Fruit fly (Drosophila melanogaster) whole organism, embryonic: Measurements from ENCODE around the gene CG14636.

Experiments used
- C15 ChIP-seq: fragments of 200-800 bp; sonication (Bioruptor generic); IDR thresholded peaks from 3 replicates; pipeline ENCODE4 v1.3.6; 2022; ENCODE audit warnings: missing biosample characterization, missing genetic modification characterization
- CG10209 ChIP-seq: fragments of 200-800 bp; sonication (Bioruptor generic); optimal IDR thresholded peaks from 3 replicates; lab custom pipeline; 2017; ENCODE audit warnings: missing biosample characterization, mild to moderate bottlenecking, missing genetic modification characterization, missing genetic modification reagents
- CG10959 ChIP-seq: fragments of 200-800 bp; sonication (Bioruptor generic); IDR thresholded peaks from 2 replicates; pipeline ENCODE4 v1.3.6; 2022; ENCODE audit warnings: missing biosample characterization, missing genetic modification characterization
- CG11560 ChIP-seq: fragments of 200-800 bp; sonication (Bioruptor generic); IDR thresholded peaks from 3 replicates; pipeline ENCODE4 v1.3.6; 2022; ENCODE audit warnings: missing biosample characterization, missing genetic modification characterization
- CG12219 ChIP-seq: fragments of 200-800 bp; sonication (Bioruptor generic); optimal IDR thresholded peaks from 3 replicates; lab custom pipeline; 2018; ENCODE audit warnings: missing biosample characterization, mild to moderate bottlenecking, missing genetic modification characterization
- CG12744 ChIP-seq: fragments of 200-800 bp; sonication (Bioruptor generic); optimal IDR thresholded peaks from 2 replicates; lab custom pipeline; 2016; ENCODE audit warnings: missing biosample characterization, missing genetic modification characterization
- CG15601 ChIP-seq: fragments of 200-800 bp; sonication (Bioruptor generic); optimal IDR thresholded peaks from 3 replicates; lab custom pipeline; 2019; ENCODE audit warnings: missing biosample characterization, mild to moderate bottlenecking, missing genetic modification characterization, moderate library complexity
- CG15696 ChIP-seq: fragments of 200-800 bp; sonication (Bioruptor generic); optimal IDR thresholded peaks from 2 replicates; lab custom pipeline; 2019; ENCODE audit warnings: missing biosample characterization, mild to moderate bottlenecking, missing genetic modification characterization, moderate library complexity
- CG1602 ChIP-seq: fragments of 200-800 bp; sonication (Bioruptor generic); optimal IDR thresholded peaks from 3 replicates; lab custom pipeline; 2016; ENCODE audit warnings: missing biosample characterization, missing genetic modification characterization
- CG16813 ChIP-seq: fragments of 200-800 bp; sonication (Bioruptor generic); IDR thresholded peaks from 3 replicates; pipeline ENCODE4 v1.3.6; 2022; ENCODE audit warnings: missing biosample characterization, missing genetic modification characterization; ENCODE audit not compliant: partially characterized antibody
- CG17568 ChIP-seq: fragments of 200-800 bp; sonication (Bioruptor generic); optimal IDR thresholded peaks from 2 replicates; lab custom pipeline; 2018; ENCODE audit warnings: missing biosample characterization, mild to moderate bottlenecking, missing genetic modification characterization, moderate library complexity
- CG17912 ChIP-seq: fragments of 200-800 bp; sonication (Bioruptor generic); optimal IDR thresholded peaks from 2 replicates; lab custom pipeline; 2018; ENCODE audit warnings: missing biosample characterization, mild to moderate bottlenecking, missing genetic modification characterization
- CG33213 ChIP-seq: fragments of 200-800 bp; sonication (Bioruptor generic); optimal IDR thresholded peaks from 3 replicates; lab custom pipeline; 2016; ENCODE audit warnings: missing biosample characterization, missing genetic modification characterization
- CG34376 ChIP-seq: fragments of 200-800 bp; sonication (Bioruptor generic); optimal IDR thresholded peaks from 2 replicates; lab custom pipeline; 2018; ENCODE audit warnings: missing biosample characterization, mild to moderate bottlenecking, missing genetic modification characterization
- CG3847 ChIP-seq: fragments of 200-800 bp; sonication (Bioruptor generic); IDR thresholded peaks from 2 replicates; pipeline ENCODE4 v1.3.6; 2022; ENCODE audit warnings: missing biosample characterization, missing genetic modification characterization
- CG4854 ChIP-seq: fragments of 200-800 bp; sonication (Bioruptor generic); optimal IDR thresholded peaks from 2 replicates; lab custom pipeline; 2016; ENCODE audit warnings: missing biosample characterization, missing genetic modification characterization, inconsistent platforms
- CG6689 ChIP-seq: fragments of 200-800 bp; sonication (Bioruptor generic); IDR thresholded peaks from 2 replicates; pipeline ENCODE4 v1.3.6; 2022; ENCODE audit warnings: missing biosample characterization, missing genetic modification characterization
- CG7786 ChIP-seq: fragments of 200-800 bp; sonication (Bioruptor generic); optimal IDR thresholded peaks from 2 replicates; lab custom pipeline; 2016; ENCODE audit warnings: missing biosample characterization, missing genetic modification characterization
- CG7839 ChIP-seq: fragments of 200-800 bp; sonication (Bioruptor generic); optimal IDR thresholded peaks from 3 replicates; lab custom pipeline; 2018; ENCODE audit warnings: missing biosample characterization, mild to moderate bottlenecking, missing genetic modification characterization, moderate library complexity
- CG7963 ChIP-seq: fragments of 200-800 bp; sonication (Bioruptor generic); IDR thresholded peaks from 3 replicates; pipeline ENCODE4 v1.3.6; 2022; ENCODE audit warnings: missing biosample characterization, missing genetic modification characterization; ENCODE audit not compliant: partially characterized antibody
- CG9797 ChIP-seq: fragments of 200-800 bp; sonication (Bioruptor generic); optimal IDR thresholded peaks from 3 replicates; lab custom pipeline; 2018; ENCODE audit warnings: missing biosample characterization, mild to moderate bottlenecking, missing genetic modification characterization
- Dbx ChIP-seq: fragments of 200-800 bp; sonication (Bioruptor generic); IDR thresholded peaks from 3 replicates; pipeline ENCODE4 v1.3.6; 2022; ENCODE audit warnings: missing biosample characterization, missing genetic modification characterization
- Dll ChIP-seq: fragments of 200-800 bp; sonication (Bioruptor generic); IDR thresholded peaks from 4 replicates; pipeline ENCODE4 v1.3.6; 2022; ENCODE audit warnings: missing biosample characterization, missing genetic modification characterization; ENCODE audit not compliant: partially characterized antibody
- Elba2 ChIP-seq: fragments of 200-800 bp; sonication (Bioruptor generic); optimal IDR thresholded peaks from 3 replicates; lab custom pipeline; 2016; ENCODE audit warnings: missing biosample characterization, missing genetic modification characterization
- Ets97D ChIP-seq: fragments of 200-800 bp; sonication (Bioruptor generic); optimal IDR thresholded peaks from 3 replicates; lab custom pipeline; 2016; ENCODE audit warnings: missing biosample characterization, missing genetic modification characterization
- Fer2 ChIP-seq: fragments of 200-800 bp; sonication (Bioruptor generic); optimal IDR thresholded peaks from 2 replicates; lab custom pipeline; 2018; ENCODE audit warnings: missing biosample characterization, mild to moderate bottlenecking, missing genetic modification characterization, moderate library complexity
- GATAe ChIP-seq: fragments of 200-800 bp; sonication (Bioruptor generic); conservative IDR thresholded peaks from 2 replicates; pipeline ENCODE4 v1.3.6; 2022; ENCODE audit warnings: missing biosample characterization, missing genetic modification characterization
- HLH4C ChIP-seq: fragments of 200-800 bp; sonication (Bioruptor generic); IDR thresholded peaks from 3 replicates; pipeline ENCODE4 v1.3.6; 2022; ENCODE audit warnings: missing biosample characterization, missing genetic modification characterization; ENCODE audit not compliant: partially characterized antibody
- Lim3 ChIP-seq: fragments of 200-800 bp; sonication (Bioruptor generic); IDR thresholded peaks from 2 replicates; pipeline ENCODE4 v1.3.6; 2022; ENCODE audit warnings: missing biosample characterization, missing genetic modification characterization
- MESR4 ChIP-seq: fragments of 200-800 bp; sonication (Bioruptor generic); optimal IDR thresholded peaks from 2 replicates; lab custom pipeline; 2018; ENCODE audit warnings: missing biosample characterization, mild to moderate bottlenecking, missing genetic modification characterization, moderate library complexity
- Optix ChIP-seq: fragments of 200-800 bp; sonication (Bioruptor generic); IDR thresholded peaks from 3 replicates; pipeline ENCODE4 v1.3.6; 2022; ENCODE audit warnings: missing biosample characterization, missing genetic modification characterization
- Ravus ChIP-seq: fragments of 200-800 bp; sonication (Bioruptor generic); IDR thresholded peaks from 2 replicates; pipeline ENCODE4 v1.3.6; 2022; ENCODE audit warnings: missing biosample characterization, missing genetic modification characterization
- Scr ChIP-seq: fragments of 200-800 bp; sonication (Bioruptor generic); IDR thresholded peaks from 2 replicates; pipeline ENCODE4 v1.3.6; 2022; ENCODE audit warnings: missing biosample characterization, missing genetic modification characterization; ENCODE audit not compliant: partially characterized antibody
- Spps ChIP-seq: fragments of 200-800 bp; sonication (Bioruptor generic); optimal IDR thresholded peaks from 2 replicates; lab custom pipeline; 2018; ENCODE audit warnings: missing biosample characterization, mild to moderate bottlenecking, missing genetic modification characterization
- Xrp1 ChIP-seq: fragments of 200-800 bp; sonication (Bioruptor generic); IDR thresholded peaks from 2 replicates; pipeline ENCODE4 v1.3.6; 2022; ENCODE audit warnings: missing biosample characterization, missing genetic modification characterization
- br ChIP-seq: fragments of >200 bp; optimal IDR thresholded peaks from 2 replicates; lab custom pipeline; 2017
- btn ChIP-seq: fragments of 200-800 bp; sonication (Bioruptor generic); optimal IDR thresholded peaks from 2 replicates; lab custom pipeline; 2016; ENCODE audit warnings: missing biosample characterization, missing genetic modification characterization
- croc ChIP-seq: fragments of 200-800 bp; sonication (Bioruptor generic); conservative IDR thresholded peaks from 3 replicates; pipeline ENCODE4 v1.3.6; 2022; ENCODE audit warnings: missing biosample characterization, missing genetic modification characterization
- emc ChIP-seq: fragments of 200-800 bp; sonication (Bioruptor generic); optimal IDR thresholded peaks from 2 replicates; lab custom pipeline; 2016; ENCODE audit warnings: missing biosample characterization, missing genetic modification characterization
- en ChIP-seq: fragments of 200-800 bp; sonication (Bioruptor generic); optimal IDR thresholded peaks from 2 replicates; lab custom pipeline; 2016; ENCODE audit warnings: missing biosample characterization, missing genetic modification characterization
- ewg ChIP-seq: fragments of 200-800 bp; sonication (Bioruptor generic); optimal IDR thresholded peaks from 3 replicates; lab custom pipeline; 2017; ENCODE audit warnings: mild to moderate bottlenecking, missing biosample characterization, missing genetic modification reagents, missing genetic modification characterization
- ftz-f1 ChIP-seq: fragments of 200-800 bp; sonication (Bioruptor generic); optimal IDR thresholded peaks from 2 replicates; lab custom pipeline; 2016; ENCODE audit warnings: missing biosample characterization, missing genetic modification characterization
- gsb ChIP-seq: fragments of 200-800 bp; sonication (Bioruptor generic); IDR thresholded peaks from 2 replicates; pipeline ENCODE4 v1.3.6; 2022; ENCODE audit warnings: missing biosample characterization, missing genetic modification characterization
- insv ChIP-seq, 2 experiments: fragments of 200-800 bp; sonication (Bioruptor generic); optimal IDR thresholded peaks; 3 replicates each; lab custom pipeline; 2016 to 2018; ENCODE audit warnings: missing biosample characterization in 2 of 2, missing genetic modification characterization in 2 of 2
- kni ChIP-seq: fragments of 200-800 bp; sonication (Bioruptor generic); optimal IDR thresholded peaks from 3 replicates; lab custom pipeline; 2017; ENCODE audit warnings: mild to moderate bottlenecking, missing biosample characterization, missing genetic modification reagents, missing genetic modification characterization
- lov ChIP-seq, 2 experiments: fragments of 200-800 bp in 1 of 2; fragments of >200 bp in 1 of 2; sonication (Bioruptor generic) in 1 of 2; IDR thresholded peaks in 1 of 2; optimal IDR thresholded peaks in 1 of 2; 2 replicates in 1 of 2; 3 replicates in 1 of 2; pipeline versions ENCODE4 v1.3.6 to Lab custom; 2017 to 2022; ENCODE audit warnings: missing biosample characterization in 1 of 2, missing genetic modification characterization in 1 of 2
- pan ChIP-seq, 4 experiments: fragments of >200 bp in 3 of 4; fragments of 200-800 bp in 1 of 4; sonication (Bioruptor generic) in 1 of 4; optimal IDR thresholded peaks in 3 of 4; IDR thresholded peaks in 1 of 4; 2 replicates each; pipeline versions ENCODE4 v1.3.6 to Lab custom; 2017 to 2022; ENCODE audit warnings: missing biosample characterization in 2 of 4, missing genetic modification characterization in 2 of 4, mixed read lengths in 1 of 4
- salm ChIP-seq: fragments of 200-800 bp; sonication (Bioruptor generic); optimal IDR thresholded peaks from 2 replicates; lab custom pipeline; 2018; ENCODE audit warnings: missing biosample characterization, mild to moderate bottlenecking, missing genetic modification characterization
- slp2 ChIP-seq: fragments of 200-800 bp; sonication (Bioruptor generic); optimal IDR thresholded peaks from 2 replicates; lab custom pipeline; 2016; ENCODE audit warnings: missing biosample characterization, missing genetic modification characterization
- wek ChIP-seq: fragments of 200-800 bp; sonication (Bioruptor generic); optimal IDR thresholded peaks from 3 replicates; lab custom pipeline; 2018; ENCODE audit warnings: missing biosample characterization, mild to moderate bottlenecking, missing genetic modification characterization, moderate library complexity

The CG14636 gene

dm6 chr3R:4197055-4197454 is 18.1 kb downstream of the CG14636 start, which contains the start of gene beta-Man (continued):
- TF ChIP-seq CG15601 (tag; lab: Kevin White, UChicago) (no peak), gsb (GFP tag; lab: Robert Waterston, UW) (no peak), C15 (no peak), Ravus (GFP tag; lab: Robert Waterston, UW) (no peak), CG7786 (GFP tag; lab: Kevin White, UChicago) (no peak), salm (tag; lab: Kevin White, UChicago) (no peak), CG7839 (no peak), GATAe (GFP tag; lab: Robert Waterston, UW) (no peak), Fer2 (tag; lab: Kevin White, UChicago) (no peak), CG10959 (GFP tag; lab: Robert Waterston, UW) (no peak), Elba2 (GFP tag; lab: Kevin White, UChicago) (no peak), CG17568 (no peak), croc (no peak), CG3847 (GFP tag; lab: Robert Waterston, UW) (no peak), Optix (GFP tag; lab: Robert Waterston, UW) (no peak), CG17912 (GFP tag; lab: Kevin White, UChicago) (no peak), en (GFP tag; lab: Kevin White, UChicago) (no peak), MESR4 (GFP tag; lab: Kevin White, UChicago) (peak; percentile 44), Dll (peak; percentile 49; the same call in 1 of the 4 replicates), CG12744 (GFP tag; lab: Kevin White, UChicago) (no peak), CG1602 (GFP tag; lab: Kevin White, UChicago) (no peak), Lim3 (no peak), HLH4C (GFP tag; lab: Robert Waterston, UW) (no peak; the same call in 2 of the 3 replicates), kni (GFP tag; lab: Kevin White, UChicago) (no peak), CG4854 (GFP tag; lab: Kevin White, UChicago) (no peak), CG6689 (GFP tag; lab: Robert Waterston, UW) (no peak), Xrp1 (GFP tag; lab: Robert Waterston, UW) (no peak), CG15696 (tag; lab: Kevin White, UChicago) (no peak), CG34376 (peak; percentile 56), pan (optimal IDR thresholded peaks at IDR 0.05; lab: Kevin White, UChicago) (no peak), pan (GFP tag; optimal IDR thresholded peaks at IDR 0.05 in 1 of 2, IDR thresholded peaks at IDR 0.05 in 1 of 2) (no peak), CG16813 (GFP tag; lab: Robert Waterston, UW) (peak; percentile 57; the same call in 2 of the 3 replicates), CG33213 (GFP tag; lab: Kevin White, UChicago) (peak; percentile 76), ewg (GFP tag; lab: Kevin White, UChicago) (no peak), Scr (GFP tag; lab: Robert Waterston, UW) (peak; percentile 34), CG10209 (GFP tag; lab: Kevin White, UChicago) (no peak), Spps (tag; lab: Kevin White, UChicago) (no peak), CG12219 (GFP tag; lab: Kevin White, UChicago) (no peak), Ets97D (GFP tag; lab: Kevin White, UChicago) (peak; percentile 28), ftz-f1 (GFP tag; lab: Kevin White, UChicago) (no peak), emc (GFP tag; lab: Kevin White, UChicago) (no peak), CG7963 (GFP tag; lab: Robert Waterston, UW) (peak; percentile 55; the same call in 2 of the 3 replicates), Dbx (GFP tag; lab: Robert Waterston, UW) (no peak), btn (no peak), br (lab: Kevin White, UChicago) (no peak), slp2 (GFP tag; lab: Kevin White, UChicago) (no peak), CG9797 (GFP tag; lab: Kevin White, UChicago) (peak; percentile 9), CG11560 (tag; lab: Robert Waterston, UW) (no peak), wek (GFP tag; lab: Kevin White, UChicago) (no peak), lov (optimal IDR thresholded peaks at IDR 0.05; lab: Kevin White, UChicago) (no peak), lov (GFP tag; IDR thresholded peaks at IDR 0.05; lab: Robert Waterston, UW) (no peak), insv (GFP tag; optimal IDR thresholded peaks at IDR 0.05; lab: Kevin White, UChicago) (no peak)
